Worm (Caenorhabditis elegans) whole organism, late embryonic: ENCODE data around the gene F28A12.3.

ENCODE experiments used
- K09A11.1 ChIP-seq: sonication (generic microtip); optimal IDR thresholded peaks from 2 replicates; lab custom pipeline; 2017; ENCODE audit warnings: antibody characterized with exemption, mild to moderate bottlenecking, missing genetic modification characterization, missing compliant biosample characterization; ENCODE audit not compliant: insufficient read depth
- T23F11.4 ChIP-seq: fragments of 200-800 bp; sonication (Bioruptor generic); optimal IDR thresholded peaks from 2 replicates; lab custom pipeline; 2018; ENCODE audit warnings: mild to moderate bottlenecking, missing genetic modification characterization, missing compliant biosample characterization
- ceh-18 ChIP-seq: sonication (generic microtip); optimal IDR thresholded peaks from 2 replicates; lab custom pipeline; 2016; ENCODE audit warnings: missing genetic modification characterization, missing compliant biosample characterization
- ceh-24 ChIP-seq: sonication (generic microtip); optimal IDR thresholded peaks from 2 replicates; lab custom pipeline; 2016; ENCODE audit warnings: mild to moderate bottlenecking, missing genetic modification characterization, missing compliant biosample characterization
- ceh-30 ChIP-seq: fragments of 150-350 bp; optimal IDR thresholded peaks from 2 replicates; lab custom pipeline; 2014; ENCODE audit warnings: missing biosample characterization, missing genetic modification characterization
- ceh-31 ChIP-seq: sonication (generic microtip); optimal IDR thresholded peaks from 2 replicates; lab custom pipeline; 2016; ENCODE audit warnings: missing genetic modification characterization, missing compliant biosample characterization
- ceh-45 ChIP-seq: fragments of 200-800 bp; sonication (Bioruptor generic); IDR thresholded peaks from 2 replicates; pipeline ENCODE4 v1.3.6; 2022; ENCODE audit warnings: missing genetic modification reagents, missing genetic modification characterization, missing compliant biosample characterization
- ceh-6 ChIP-seq: fragments of 200-800 bp; sonication (Bioruptor generic); optimal IDR thresholded peaks from 2 replicates; lab custom pipeline; 2018; ENCODE audit warnings: mild to moderate bottlenecking, missing genetic modification characterization, missing compliant biosample characterization
- elt-2 ChIP-seq: sonication (generic microtip); optimal IDR thresholded peaks from 2 replicates; lab custom pipeline; 2016; ENCODE audit warnings: missing genetic modification reagents, missing genetic modification characterization, missing compliant biosample characterization
- elt-4 ChIP-seq: sonication (generic microtip); optimal IDR thresholded peaks from 2 replicates; lab custom pipeline; 2016; ENCODE audit warnings: missing genetic modification characterization, missing compliant biosample characterization
- hlh-13 ChIP-seq: fragments of 200-800 bp; sonication (Bioruptor generic); optimal IDR thresholded peaks from 2 replicates; lab custom pipeline; 2018; ENCODE audit warnings: mild to moderate bottlenecking, missing genetic modification characterization, missing compliant biosample characterization
- hlh-30 ChIP-seq: sonication (generic microtip); optimal IDR thresholded peaks from 2 replicates; lab custom pipeline; 2017; ENCODE audit warnings: antibody characterized with exemption, missing genetic modification characterization, missing compliant biosample characterization; ENCODE audit not compliant: insufficient read depth
- hlh-8 ChIP-seq: sonication (generic microtip); optimal IDR thresholded peaks from 2 replicates; lab custom pipeline; 2016; ENCODE audit warnings: missing genotype, missing genetic modification characterization, missing compliant biosample characterization
- lin-11 ChIP-seq: fragments of 200-800 bp; sonication (Bioruptor generic); optimal IDR thresholded peaks from 2 replicates; lab custom pipeline; 2018; ENCODE audit warnings: mild to moderate bottlenecking, missing genetic modification characterization, missing compliant biosample characterization
- nfya-1 ChIP-seq: sonication (generic microtip); optimal IDR thresholded peaks from 2 replicates; lab custom pipeline; 2017; ENCODE audit warnings: missing genetic modification characterization, mild to moderate bottlenecking, missing compliant biosample characterization, antibody characterized with exemption, moderate library complexity
- nhr-232 ChIP-seq: sonication (generic microtip); optimal IDR thresholded peaks from 2 replicates; lab custom pipeline; 2016; ENCODE audit warnings: missing genetic modification characterization, missing compliant biosample characterization
- pag-3 ChIP-seq: sonication (generic microtip); optimal IDR thresholded peaks from 2 replicates; lab custom pipeline; 2016; ENCODE audit warnings: missing compliant biosample characterization, missing genetic modification characterization, borderline replicate concordance
- pat-9 ChIP-seq: fragments of 200-800 bp; sonication (Bioruptor generic); optimal IDR thresholded peaks from 2 replicates; lab custom pipeline; 2018; ENCODE audit warnings: mild to moderate bottlenecking, missing genetic modification characterization, moderate library complexity, missing compliant biosample characterization
- pros-1 ChIP-seq: fragments of 150-350 bp; optimal IDR thresholded peaks from 2 replicates; lab custom pipeline; 2014; ENCODE audit warnings: missing biosample characterization, missing genetic modification reagents, missing genetic modification characterization
- sdc-2 ChIP-seq: sonication (generic microtip); optimal IDR thresholded peaks from 2 replicates; lab custom pipeline; 2016; ENCODE audit warnings: missing genotype, missing genetic modification characterization, missing compliant biosample characterization
- tbx-2 ChIP-seq: sonication (generic microtip); optimal IDR thresholded peaks from 2 replicates; lab custom pipeline; 2016; ENCODE audit warnings: missing genetic modification characterization, missing compliant biosample characterization
- ttx-3 ChIP-seq: sonication (generic microtip); optimal IDR thresholded peaks from 2 replicates; lab custom pipeline; 2016; ENCODE audit warnings: missing genetic modification reagents, missing genetic modification characterization, missing compliant biosample characterization
- unc-42 ChIP-seq: sonication (generic microtip); optimal IDR thresholded peaks from 2 replicates; lab custom pipeline; 2016; ENCODE audit warnings: missing genotype, missing genetic modification characterization, missing compliant biosample characterization
- unc-55 ChIP-seq: sonication (generic microtip); optimal IDR thresholded peaks from 2 replicates; lab custom pipeline; 2017; ENCODE audit warnings: missing biosample characterization, missing genetic modification reagents, missing genetic modification characterization
- unc-86 ChIP-seq: sonication (generic microtip); optimal IDR thresholded peaks from 2 replicates; lab custom pipeline; 2016; ENCODE audit warnings: missing genetic modification characterization, missing compliant biosample characterization

F28A12.3 gene

DNA sequence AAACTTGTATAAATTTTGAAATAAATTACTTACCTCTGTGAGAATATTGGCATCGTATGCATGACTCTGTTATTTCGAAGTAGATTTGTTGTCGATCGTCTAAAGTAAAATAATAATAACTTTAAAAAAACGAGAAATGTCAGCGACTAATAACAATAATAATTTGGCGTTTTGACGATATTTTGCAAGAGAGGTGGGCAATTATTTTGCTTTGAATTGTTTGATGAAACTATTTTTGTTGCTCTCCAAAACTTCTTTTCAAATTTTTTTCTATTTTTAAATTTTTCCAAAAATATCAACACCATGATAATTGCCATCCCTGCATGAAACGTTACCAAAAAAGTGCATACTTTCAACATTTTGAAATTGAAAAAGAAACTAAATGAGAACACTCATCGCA is 42.0 kb downstream of the F28A12.3 start, which contains the start of gene F41E6.7:
TSS of gene F41E6.7 (minus strand) at position 101 of the 400 bp plus-strand sequence.
- no peak for TF ChIP-seq K09A11.1 (tag; lab: Kevin White, UChicago)
- no peak for TF ChIP-seq nfya-1 (tag; lab: Kevin White, UChicago)
- no peak for TF ChIP-seq hlh-8
- TF ChIP-seq ceh-18 (tag; lab: Kevin White, UChicago): no peak
- TF ChIP-seq lin-11 (tag; lab: Kevin White, UChicago): no peak
- TF ChIP-seq nhr-232 (tag; lab: Kevin White, UChicago): no peak
- TF ChIP-seq unc-42: no peak
- TF ChIP-seq sdc-2 (tag; lab: Kevin White, UChicago): no peak
- TF ChIP-seq hlh-13 (GFP tag; lab: Kevin White, UChicago): no peak
- TF ChIP-seq pag-3 (tag; lab: Kevin White, UChicago): no peak
- TF ChIP-seq unc-86 (tag; lab: Kevin White, UChicago): no peak
- TF ChIP-seq ceh-6 (GFP tag; lab: Kevin White, UChicago): no peak
- TF ChIP-seq pros-1 (tag; lab: Kevin White, UChicago): no peak
- no peak for TF ChIP-seq ceh-24
- TF ChIP-seq T23F11.4 (GFP tag; lab: Kevin White, UChicago): no peak

DNA sequence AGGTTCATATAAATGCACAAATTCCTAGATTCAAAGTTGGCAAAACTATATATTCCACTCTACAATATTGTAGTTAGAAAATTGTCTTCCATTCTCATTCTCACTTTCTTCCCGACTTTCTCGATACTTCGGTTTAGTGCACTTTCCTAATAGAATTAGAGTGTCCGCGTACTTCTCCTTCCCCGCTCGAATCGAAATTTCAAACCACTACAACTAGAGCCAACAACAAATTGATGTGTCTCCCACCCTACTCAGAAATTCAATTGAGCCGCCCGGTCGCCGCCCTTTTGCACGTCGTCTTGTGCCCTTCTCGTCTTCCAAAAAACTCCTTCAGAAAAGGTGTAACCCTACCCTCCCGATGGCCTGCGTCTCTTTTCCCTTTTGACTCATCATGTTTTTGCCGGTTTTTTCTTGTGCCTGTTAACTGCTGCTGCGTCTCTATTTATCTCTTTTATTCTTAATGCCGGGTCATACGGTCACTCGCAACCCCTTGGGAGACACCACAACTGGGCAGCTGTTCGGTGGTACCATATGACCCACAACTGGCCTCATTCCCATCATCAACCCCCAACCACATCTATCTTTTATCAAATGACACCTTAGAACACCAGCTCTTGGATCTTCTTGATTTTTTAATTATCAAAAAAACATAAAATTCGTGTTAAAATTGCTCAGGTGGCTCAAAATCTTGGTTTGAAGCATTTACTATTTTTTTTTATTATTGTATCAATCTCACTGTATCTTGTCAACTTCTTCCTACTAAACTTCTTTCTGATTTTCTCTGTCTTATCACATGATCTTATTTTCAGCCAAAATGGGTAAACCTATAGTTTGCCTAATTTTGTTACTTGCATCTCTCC is 46.8 kb downstream of the F28A12.3 start, which contains the start of gene tag-196:
TSS of gene tag-196 (plus strand) at position 810 of the 860 bp plus-strand sequence.
- TF ChIP-seq nhr-232 (tag; lab: Kevin White, UChicago) (no peak), tbx-2 (tag; lab: Kevin White, UChicago) (peak; percentile 37), hlh-30 (tag; lab: Kevin White, UChicago) (peak; percentile 29), unc-42 (peak; percentile 95), ttx-3 (tag; lab: Kevin White, UChicago) (no peak), ceh-45 (0 out of 2 replicates have a peak, but pooled peaks have one; percentile 47), ceh-31 (tag; lab: Kevin White, UChicago) (no peak), ceh-30 (tag; lab: Kevin White, UChicago) (no peak), elt-2 (tag; lab: Kevin White, UChicago) (no peak)
- TF ChIP-seq, all 69 proteins: peak for 4

DNA sequence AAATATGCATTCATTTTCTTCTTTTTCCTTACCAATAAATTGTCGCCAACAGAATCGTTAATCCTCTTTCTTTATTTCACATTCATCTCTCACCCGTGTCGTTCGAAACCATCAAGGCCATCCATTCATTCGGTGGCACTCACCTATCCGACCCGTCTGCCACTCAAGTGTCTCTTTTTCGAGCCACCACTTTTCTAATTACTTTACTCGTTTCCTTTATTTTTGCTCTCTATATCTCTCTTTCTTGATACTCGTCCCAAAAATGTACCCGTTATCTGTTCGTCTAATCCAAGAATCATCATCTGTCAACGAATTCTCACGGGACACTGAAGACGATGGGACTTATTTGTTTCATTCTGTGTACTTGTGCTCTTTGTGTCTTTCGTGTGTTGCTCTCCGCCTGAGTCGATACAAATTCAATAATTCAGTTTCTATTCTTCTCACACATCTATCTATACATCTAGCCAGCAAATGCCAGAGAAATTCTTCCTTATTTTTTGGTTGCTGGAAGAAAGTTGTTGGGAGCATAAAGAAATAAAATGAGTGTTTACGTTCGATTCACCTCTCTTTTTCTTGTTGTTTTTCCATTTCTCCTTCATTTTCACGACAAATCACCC is 48.4 kb downstream of the F28A12.3 start:
- peak; percentile 20 for TF ChIP-seq unc-55 (GFP tag; lab: Kevin White, UChicago)
- TF ChIP-seq unc-42: peak; percentile 67
- no peak for TF ChIP-seq pat-9 (tag; lab: Kevin White, UChicago)
- no peak for TF ChIP-seq ceh-45
- TF ChIP-seq elt-4 (tag; lab: Kevin White, UChicago): no peak
- TF ChIP-seq, all 69 proteins: peak for 2
